Fruit fly (Drosophila melanogaster) whole organism, embryonic: ENCODE data around the gene spirit.
A peak's percentile ranks its signal among the peaks of the same experiment; 100 is the strongest.

Experiments used
- Atf6 ChIP-seq: fragments of 200-800 bp; sonication (Bioruptor generic); IDR thresholded peaks from 2 replicates; pipeline ENCODE4 v1.3.6; 2022; ENCODE audit warnings: missing biosample characterization, missing genetic modification characterization
- CG10147 ChIP-seq: fragments of 200-800 bp; sonication (Bioruptor generic); optimal IDR thresholded peaks from 2 replicates; lab custom pipeline; 2019; ENCODE audit warnings: missing biosample characterization, mild to moderate bottlenecking, missing genetic modification characterization, moderate library complexity
- CG11247 ChIP-seq: fragments of 200-800 bp; sonication (Bioruptor generic); IDR thresholded peaks from 2 replicates; pipeline ENCODE4 v1.3.6; 2022; ENCODE audit warnings: missing biosample characterization, missing genetic modification characterization
- CG13287 ChIP-seq: fragments of 200-800 bp; sonication (Bioruptor generic); IDR thresholded peaks from 2 replicates; pipeline ENCODE4 v1.3.6; 2022; ENCODE audit warnings: missing biosample characterization, missing genetic modification characterization; ENCODE audit not compliant: partially characterized antibody
- CG13424 ChIP-seq: fragments of 200-800 bp; sonication (Bioruptor generic); optimal IDR thresholded peaks from 2 replicates; lab custom pipeline; 2019; ENCODE audit warnings: missing biosample characterization, mild to moderate bottlenecking, missing genetic modification characterization, moderate library complexity
- CG14014 ChIP-seq: fragments of 200-800 bp; sonication (Bioruptor generic); IDR thresholded peaks from 2 replicates; pipeline ENCODE4 v1.3.6; 2022; ENCODE audit warnings: missing biosample characterization, missing genetic modification characterization
- CG14050 ChIP-seq: fragments of 200-800 bp; sonication (Bioruptor generic); IDR thresholded peaks from 3 replicates; pipeline ENCODE4 v1.3.6; 2022; ENCODE audit warnings: missing biosample characterization, missing genetic modification characterization
- CG17328 ChIP-seq: fragments of 200-800 bp; sonication (Bioruptor generic); IDR thresholded peaks from 2 replicates; pipeline ENCODE4 v1.3.6; 2022; ENCODE audit warnings: missing biosample characterization, missing genetic modification characterization
- CG17385 ChIP-seq: fragments of 200-800 bp; sonication (Bioruptor generic); optimal IDR thresholded peaks from 3 replicates; lab custom pipeline; 2018; ENCODE audit warnings: missing biosample characterization, mild to moderate bottlenecking, missing genetic modification characterization
- CG18599 ChIP-seq: fragments of 200-800 bp; sonication (Bioruptor generic); optimal IDR thresholded peaks from 3 replicates; lab custom pipeline; 2017; ENCODE audit warnings: missing biosample characterization, missing genetic modification characterization, mild to moderate bottlenecking, moderate library complexity, missing genetic modification reagents
- CG2678 ChIP-seq: fragments of 200-800 bp; sonication (Bioruptor generic); optimal IDR thresholded peaks from 3 replicates; lab custom pipeline; 2019; ENCODE audit warnings: missing biosample characterization, mild to moderate bottlenecking, missing genetic modification characterization, moderate library complexity
- CG31441 ChIP-seq: fragments of 200-800 bp; sonication (Bioruptor generic); IDR thresholded peaks from 2 replicates; pipeline ENCODE4 v1.3.6; 2022; ENCODE audit warnings: missing biosample characterization, missing genetic modification characterization
- CG32767 ChIP-seq: fragments of 200-800 bp; sonication (Bioruptor generic); IDR thresholded peaks from 2 replicates; pipeline ENCODE4 v1.3.6; 2022; ENCODE audit warnings: missing biosample characterization, missing genetic modification characterization
- CG32772 ChIP-seq: fragments of 200-800 bp; sonication (Bioruptor generic); IDR thresholded peaks from 2 replicates; pipeline ENCODE4 v1.3.6; 2022; ENCODE audit warnings: missing biosample characterization, missing genetic modification characterization
- CG3407 ChIP-seq: fragments of 200-800 bp; sonication (Bioruptor generic); optimal IDR thresholded peaks from 2 replicates; lab custom pipeline; 2018; ENCODE audit warnings: missing biosample characterization, mild to moderate bottlenecking, missing genetic modification characterization
- CG3847 ChIP-seq: fragments of 200-800 bp; sonication (Bioruptor generic); IDR thresholded peaks from 2 replicates; pipeline ENCODE4 v1.3.6; 2022; ENCODE audit warnings: missing biosample characterization, missing genetic modification characterization
- CG4404 ChIP-seq: fragments of 200-800 bp; sonication (Bioruptor generic); IDR thresholded peaks from 2 replicates; pipeline ENCODE4 v1.3.6; 2022; ENCODE audit warnings: missing biosample characterization, missing genetic modification characterization
- CG4617 ChIP-seq: fragments of 200-800 bp; sonication (Bioruptor generic); optimal IDR thresholded peaks from 3 replicates; lab custom pipeline; 2016; ENCODE audit warnings: missing biosample characterization, missing genetic modification characterization, borderline replicate concordance
- CG4820 ChIP-seq: fragments of 200-800 bp; sonication (Bioruptor generic); optimal IDR thresholded peaks from 3 replicates; lab custom pipeline; 2016; ENCODE audit warnings: missing biosample characterization, missing genetic modification characterization
- CG6689 ChIP-seq: fragments of 200-800 bp; sonication (Bioruptor generic); IDR thresholded peaks from 2 replicates; pipeline ENCODE4 v1.3.6; 2022; ENCODE audit warnings: missing biosample characterization, missing genetic modification characterization
- CG7839 ChIP-seq: fragments of 200-800 bp; sonication (Bioruptor generic); optimal IDR thresholded peaks from 3 replicates; lab custom pipeline; 2018; ENCODE audit warnings: missing biosample characterization, mild to moderate bottlenecking, missing genetic modification characterization, moderate library complexity
- CG8765 ChIP-seq: fragments of 200-800 bp; sonication (Bioruptor generic); IDR thresholded peaks from 2 replicates; pipeline ENCODE4 v1.3.6; 2022; ENCODE audit warnings: missing biosample characterization, missing genetic modification characterization
- CG9727 ChIP-seq: fragments of 200-800 bp; sonication (Bioruptor generic); optimal IDR thresholded peaks from 3 replicates; lab custom pipeline; 2017; ENCODE audit warnings: missing biosample characterization, mild to moderate bottlenecking, missing genetic modification characterization
- CoRest ChIP-seq: fragments of 200-800 bp; sonication (Bioruptor generic); optimal IDR thresholded peaks from 3 replicates; lab custom pipeline; 2018; ENCODE audit warnings: missing biosample characterization, mild to moderate bottlenecking, missing genetic modification characterization, moderate library complexity
- Deaf1 ChIP-seq: fragments of 200-800 bp; optimal IDR thresholded peaks from 3 replicates; lab custom pipeline; 2019; ENCODE audit warnings: missing biosample characterization, mild to moderate bottlenecking, missing genetic modification characterization, moderate library complexity
- Elba2 ChIP-seq: fragments of 200-800 bp; sonication (Bioruptor generic); optimal IDR thresholded peaks from 3 replicates; lab custom pipeline; 2016; ENCODE audit warnings: missing biosample characterization, missing genetic modification characterization
- Fer2 ChIP-seq: fragments of 200-800 bp; sonication (Bioruptor generic); optimal IDR thresholded peaks from 2 replicates; lab custom pipeline; 2018; ENCODE audit warnings: missing biosample characterization, mild to moderate bottlenecking, missing genetic modification characterization, moderate library complexity
- Hand ChIP-seq: fragments of 200-800 bp; sonication (Bioruptor generic); optimal IDR thresholded peaks from 2 replicates; lab custom pipeline; 2017; ENCODE audit warnings: mild to moderate bottlenecking, missing biosample characterization, missing genetic modification reagents, missing genetic modification characterization
- Hmr ChIP-seq: fragments of 200-800 bp; sonication (Bioruptor generic); optimal IDR thresholded peaks from 3 replicates; lab custom pipeline; 2017; ENCODE audit warnings: mild to moderate bottlenecking, missing biosample characterization, missing genetic modification reagents, missing genetic modification characterization
- Kr ChIP-seq: fragments of 200-800 bp; sonication (Bioruptor generic); optimal IDR thresholded peaks from 2 replicates; lab custom pipeline; 2017; ENCODE audit warnings: missing biosample characterization, mild to moderate bottlenecking, missing genetic modification characterization
- Max ChIP-seq: fragments of 200-800 bp; sonication (Bioruptor generic); optimal IDR thresholded peaks from 2 replicates; lab custom pipeline; 2016; ENCODE audit warnings: missing biosample characterization, mild to moderate bottlenecking, missing genetic modification characterization
- Pdp1 ChIP-seq, 2 experiments: fragments of 200-800 bp; sonication (Bioruptor generic); optimal IDR thresholded peaks; 3 replicates each; lab custom pipeline; 2016; ENCODE audit warnings: missing biosample characterization in 2 of 2, missing genetic modification characterization in 2 of 2, mild to moderate bottlenecking in 1 of 2, moderate library complexity in 1 of 2
- Ssrp ChIP-seq: fragments of 200-800 bp; sonication (Bioruptor generic); optimal IDR thresholded peaks from 2 replicates; lab custom pipeline; 2018; ENCODE audit warnings: missing biosample characterization, mild to moderate bottlenecking, missing genetic modification characterization, moderate library complexity
- Xbp1 ChIP-seq: fragments of 200-800 bp; sonication (Bioruptor generic); optimal IDR thresholded peaks from 3 replicates; lab custom pipeline; 2016; ENCODE audit warnings: missing biosample characterization, mild to moderate bottlenecking, missing genetic modification characterization
- abd-A ChIP-seq: fragments of 200-800 bp; sonication (Bioruptor generic); optimal IDR thresholded peaks from 3 replicates; lab custom pipeline; 2019; ENCODE audit warnings: missing biosample characterization, mild to moderate bottlenecking, missing genetic modification characterization, moderate library complexity
- aop ChIP-seq: fragments of 200-800 bp; sonication (Bioruptor generic); IDR thresholded peaks from 2 replicates; pipeline ENCODE4 v1.3.6; 2022; ENCODE audit warnings: missing biosample characterization, missing genetic modification characterization
- dmrt99B ChIP-seq: fragments of 200-800 bp; sonication (Bioruptor generic); optimal IDR thresholded peaks from 2 replicates; lab custom pipeline; 2018; ENCODE audit warnings: missing biosample characterization, mild to moderate bottlenecking, missing genetic modification characterization, moderate library complexity
- dysf ChIP-seq: fragments of 200-800 bp; sonication (Bioruptor generic); IDR thresholded peaks from 3 replicates; pipeline ENCODE4 v1.3.6; 2022; ENCODE audit warnings: missing biosample characterization, missing genetic modification characterization
- exex ChIP-seq: fragments of 200-800 bp; sonication (Bioruptor generic); optimal IDR thresholded peaks from 4 replicates; lab custom pipeline; 2018; ENCODE audit warnings: missing biosample characterization, mild to moderate bottlenecking, missing genetic modification characterization, moderate library complexity
- grau ChIP-seq: fragments of 200-800 bp; optimal IDR thresholded peaks from 3 replicates; lab custom pipeline; 2019; ENCODE audit warnings: missing biosample characterization, mild to moderate bottlenecking, missing genetic modification characterization, moderate library complexity
- lmd ChIP-seq: fragments of 200-800 bp; sonication (Bioruptor generic); IDR thresholded peaks from 2 replicates; pipeline ENCODE4 v1.3.6; 2022; ENCODE audit warnings: missing biosample characterization, missing genetic modification characterization
- pan ChIP-seq, 4 experiments: fragments of >200 bp in 3 of 4; fragments of 200-800 bp in 1 of 4; sonication (Bioruptor generic) in 1 of 4; optimal IDR thresholded peaks in 3 of 4; IDR thresholded peaks in 1 of 4; 2 replicates each; pipeline versions ENCODE4 v1.3.6 to Lab custom; 2017 to 2022; ENCODE audit warnings: missing biosample characterization in 2 of 4, missing genetic modification characterization in 2 of 4, mixed read lengths in 1 of 4
- phol ChIP-seq: fragments of 200-800 bp; sonication (Bioruptor generic); optimal IDR thresholded peaks from 3 replicates; lab custom pipeline; 2018; ENCODE audit warnings: missing biosample characterization, mild to moderate bottlenecking, missing genetic modification characterization, moderate library complexity
- slp2 ChIP-seq: fragments of 200-800 bp; sonication (Bioruptor generic); optimal IDR thresholded peaks from 2 replicates; lab custom pipeline; 2016; ENCODE audit warnings: missing biosample characterization, missing genetic modification characterization
- sr ChIP-seq: fragments of 200-800 bp; sonication (Bioruptor generic); IDR thresholded peaks from 3 replicates; pipeline ENCODE4 v1.3.6; 2022; ENCODE audit warnings: missing biosample characterization, missing genetic modification characterization
- stc ChIP-seq: fragments of 200-800 bp; sonication (Bioruptor generic); IDR thresholded peaks from 2 replicates; pipeline ENCODE4 v1.3.6; 2022; ENCODE audit warnings: missing biosample characterization, missing genetic modification characterization
- wdn ChIP-seq: fragments of 200-800 bp; sonication (Bioruptor generic); IDR thresholded peaks from 2 replicates; pipeline ENCODE4 v1.3.6; 2022; ENCODE audit warnings: missing biosample characterization, missing genetic modification characterization
- zfh2 ChIP-seq: fragments of 200-800 bp; sonication (Bioruptor generic); optimal IDR thresholded peaks from 2 replicates; lab custom pipeline; 2016; ENCODE audit warnings: missing biosample characterization, missing genetic modification characterization

The spirit gene

DNA sequence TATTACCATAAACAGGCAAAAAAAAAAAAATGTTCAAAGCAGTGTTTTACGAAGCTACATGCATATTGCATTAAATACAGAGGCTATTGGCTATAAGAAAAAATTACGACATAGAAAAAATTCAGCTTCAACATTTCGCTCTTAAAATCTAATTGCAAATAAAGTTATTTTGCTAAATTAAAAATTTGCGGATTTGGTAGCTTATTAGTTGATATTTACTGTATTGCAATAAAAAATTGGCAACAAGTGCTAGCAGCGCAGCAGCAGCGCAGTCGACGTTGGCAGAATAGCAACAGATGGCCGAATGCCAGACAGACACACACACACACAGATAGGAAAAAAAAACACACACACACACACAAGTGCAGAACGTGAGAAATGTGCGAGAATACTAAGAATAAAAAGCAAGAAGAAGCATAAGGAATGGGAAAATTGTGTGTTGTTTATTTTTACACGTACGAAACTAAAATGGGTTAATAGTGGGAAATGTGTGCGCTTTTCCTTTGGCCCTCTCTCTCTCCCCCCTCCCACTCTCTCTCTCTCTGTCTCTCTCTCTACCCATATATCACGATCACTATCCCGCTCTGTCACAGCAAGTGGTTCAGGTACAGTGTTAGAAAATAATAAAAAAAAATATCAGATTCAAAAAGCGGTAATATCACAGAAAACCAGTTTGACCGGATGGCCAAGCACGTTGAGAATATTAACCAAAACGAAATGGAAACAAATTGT is 39.6 kb downstream of the spirit start (continued):
- TF ChIP-seq slp2 (GFP tag; lab: Kevin White, UChicago) (no peak), CG17328 (GFP tag; lab: Robert Waterston, UW) (peak; percentile 19; the same call in 1 of the 2 replicates), Ssrp (peak; percentile 0), CoRest (tag; lab: Kevin White, UChicago) (peak; percentile 46), CG8765 (GFP tag; lab: Robert Waterston, UW) (no peak), Xbp1 (GFP tag; lab: Kevin White, UChicago) (peak; percentile 23), Fer2 (tag; lab: Kevin White, UChicago) (peak; percentile 4), CG10147 (peak; percentile 16), CG4404 (GFP tag; lab: Robert Waterston, UW) (no peak), Elba2 (GFP tag; lab: Kevin White, UChicago) (no peak), CG14050 (GFP tag; lab: Robert Waterston, UW) (no peak), grau (peak; percentile 83), CG17385 (GFP tag; lab: Kevin White, UChicago) (peak; percentile 53), Kr (GFP tag; lab: Kevin White, UChicago) (no peak), CG9727 (GFP tag; lab: Kevin White, UChicago) (peak; percentile 34), CG31441 (0 out of 2 replicates have a peak, but pooled peaks have one; percentile 3), aop (no peak), CG18599 (GFP tag; lab: Kevin White, UChicago) (peak; percentile 26), CG4820 (GFP tag; lab: Kevin White, UChicago) (no peak), Pdp1 (GFP tag; optimal IDR thresholded peaks at IDR 0.05; lab: Kevin White, UChicago) (no peak), Atf6 (GFP tag; lab: Robert Waterston, UW) (peak; percentile 61; the same call in 1 of the 2 replicates), CG13287 (GFP tag; lab: Robert Waterston, UW) (no peak), pan (optimal IDR thresholded peaks at IDR 0.05; lab: Kevin White, UChicago) (no peak), pan (GFP tag; optimal IDR thresholded peaks at IDR 0.05 in 1 of 2, IDR thresholded peaks at IDR 0.05 in 1 of 2) (peak in 1 of 2 experiments; percentile 30), CG7839 (tag; lab: Kevin White, UChicago) (peak; percentile 34), Deaf1 (no peak), phol (tag; lab: Kevin White, UChicago) (peak; percentile 11), CG4617 (no peak), CG3847 (GFP tag; lab: Robert Waterston, UW) (peak; percentile 45), CG14014 (peak; percentile 51), wdn (peak; percentile 46; the same call in 1 of the 2 replicates), lmd (GFP tag; lab: Robert Waterston, UW) (peak; percentile 40; the same call in 1 of the 2 replicates), Hmr (GFP tag; lab: Kevin White, UChicago) (peak; percentile 21), Hand (GFP tag; lab: Kevin White, UChicago) (peak; percentile 10), dmrt99B (tag; lab: Kevin White, UChicago) (peak; percentile 18), CG32767 (GFP tag; lab: Robert Waterston, UW) (no peak), Max (GFP tag; lab: Kevin White, UChicago) (peak; percentile 14), CG11247 (peak; percentile 44; the same call in 1 of the 2 replicates), CG32772 (GFP tag; lab: Robert Waterston, UW) (peak; percentile 32; the same call in 1 of the 2 replicates), exex (tag; lab: Kevin White, UChicago) (no peak), CG6689 (GFP tag; lab: Robert Waterston, UW) (0 out of 2 replicates have a peak, but pooled peaks have one; percentile 30), CG3407 (GFP tag; lab: Kevin White, UChicago) (no peak), zfh2 (peak; percentile 38), abd-A (tag; lab: Kevin White, UChicago) (peak; percentile 40), CG13424 (tag; lab: Kevin White, UChicago) (peak; percentile 15), stc (GFP tag; lab: Robert Waterston, UW) (0 out of 2 replicates have a peak, but pooled peaks have one; percentile 11), sr (GFP tag; lab: Robert Waterston, UW) (0 out of 3 replicates have a peak, but pooled peaks have one; percentile 1), dysf (GFP tag; lab: Robert Waterston, UW) (peak; percentile 58; the same call in 2 of the 3 replicates), CG2678 (tag; lab: Kevin White, UChicago) (peak; percentile 41)
